Worm (Caenorhabditis elegans) whole organism, mixed stage, embryonic: ENCODE measurements around the gene F32D8.11.

Experiments
- ceh-39 ChIP-seq: fragments of 150-350 bp; optimal IDR thresholded peaks from 2 replicates; lab custom pipeline; 2014; ENCODE audit warnings: missing biosample characterization, missing genetic modification characterization
- ceh-43 ChIP-seq: fragments of 200-800 bp; sonication (Bioruptor generic); optimal IDR thresholded peaks from 2 replicates; lab custom pipeline; 2018; ENCODE audit warnings: mild to moderate bottlenecking, missing genetic modification characterization, moderate library complexity, missing compliant biosample characterization
- ces-1 ChIP-seq: fragments of 150-350 bp; optimal IDR thresholded peaks from 2 replicates; lab custom pipeline; 2014; ENCODE audit warnings: missing biosample characterization, missing genetic modification reagents, missing genetic modification characterization
- elt-3 ChIP-seq: fragments of 150-350 bp; optimal IDR thresholded peaks from 2 replicates; lab custom pipeline; 2014; ENCODE audit warnings: missing biosample characterization, missing genetic modification characterization
- lin-13 ChIP-seq: fragments of 150-350 bp; optimal IDR thresholded peaks from 2 replicates; lab custom pipeline; 2014; ENCODE audit warnings: missing biosample characterization, missing genetic modification characterization
- nhr-12 ChIP-seq: fragments of 150-350 bp; optimal IDR thresholded peaks from 2 replicates; lab custom pipeline; 2014; ENCODE audit warnings: missing biosample characterization, missing genetic modification characterization
- nhr-237 ChIP-seq: fragments of 150-350 bp; optimal IDR thresholded peaks from 2 replicates; lab custom pipeline; 2014; ENCODE audit warnings: missing biosample characterization, missing genetic modification characterization
- nhr-76 ChIP-seq: sonication (generic microtip); optimal IDR thresholded peaks from 2 replicates; lab custom pipeline; 2017; ENCODE audit warnings: missing biosample characterization, missing genetic modification characterization
- pha-4 ChIP-seq: fragments of 150-350 bp; optimal IDR thresholded peaks from 2 replicates; lab custom pipeline; 2018; ENCODE audit warnings: missing biosample characterization, missing genetic modification reagents, missing genetic modification characterization
- snpc-4 ChIP-seq: fragments of 150-350 bp; optimal IDR thresholded peaks from 2 replicates; lab custom pipeline; 2014; ENCODE audit warnings: missing biosample characterization, missing genetic modification characterization
- sptf-1 ChIP-seq: sonication (generic microtip); optimal IDR thresholded peaks from 2 replicates; lab custom pipeline; 2017; ENCODE audit warnings: mild to moderate bottlenecking, missing genetic modification characterization, moderate library complexity, missing compliant biosample characterization
- unc-39 ChIP-seq: fragments of 150-350 bp; optimal IDR thresholded peaks from 2 replicates; lab custom pipeline; 2014; ENCODE audit warnings: missing biosample characterization, missing genetic modification characterization
- unc-62 ChIP-seq: fragments of 150-350 bp; optimal IDR thresholded peaks from 2 replicates; lab custom pipeline; 2014; ENCODE audit warnings: missing biosample characterization, missing genetic modification reagents, missing genetic modification characterization
- ztf-11 ChIP-seq: fragments of 150-350 bp; optimal IDR thresholded peaks from 2 replicates; lab custom pipeline; 2014; ENCODE audit warnings: missing biosample characterization, missing genetic modification characterization

DNA sequence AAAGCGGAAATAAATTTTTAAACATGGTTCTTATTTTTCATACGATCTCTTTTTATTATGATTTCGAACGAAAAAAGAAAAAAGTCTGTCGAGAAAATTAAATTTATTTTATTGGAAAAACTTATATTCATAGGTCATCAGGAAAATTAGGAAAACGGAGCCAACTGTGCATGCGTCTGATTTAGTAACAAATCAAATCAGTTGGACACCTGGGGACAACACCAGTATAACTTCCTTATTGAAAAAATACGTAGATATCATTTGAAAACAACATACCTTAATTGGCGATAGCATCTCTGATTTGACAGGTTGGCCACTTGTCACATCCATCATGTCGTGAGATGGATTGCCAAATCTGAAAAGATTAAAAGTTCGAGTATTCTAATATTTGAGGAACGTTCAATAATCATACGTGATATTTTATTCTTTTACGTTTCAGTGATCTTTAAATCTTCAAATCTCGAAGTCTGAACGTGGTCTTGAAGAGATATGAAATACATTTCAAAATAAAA, 28.4 kb downstream of the F32D8.11 start:
- TF ChIP-seq elt-3 (no peak), unc-39 (tag; lab: Kevin White, UChicago) (no peak), snpc-4 (no peak), ces-1 (no peak), ztf-11 (no peak), nhr-237 (no peak), pha-4 (tag; lab: Kevin White, UChicago) (no peak), nhr-12 (tag; lab: Kevin White, UChicago) (no peak), unc-62 (GFP tag; lab: Kevin White, UChicago) (peak; percentile 55), ceh-43 (no peak), lin-13 (no peak), ceh-39 (no peak), nhr-76 (tag; lab: Kevin White, UChicago) (no peak), sptf-1 (tag; lab: Kevin White, UChicago) (no peak)
